Fruit fly (Drosophila melanogaster) whole organism, embryonic: ENCODE measurements around the gene CG33791.
A peak's percentile ranks its signal among the peaks of the same experiment; 100 is the strongest.

Source experiments
- Aef1 ChIP-seq: fragments of 200-800 bp; sonication (Bioruptor generic); IDR thresholded peaks from 3 replicates; pipeline ENCODE4 v1.3.6; 2022; ENCODE audit warnings: missing biosample characterization, missing genetic modification characterization
- Blimp-1 ChIP-seq: fragments of 200-800 bp; sonication (Bioruptor generic); optimal IDR thresholded peaks from 3 replicates; lab custom pipeline; 2018; ENCODE audit warnings: missing biosample characterization, missing genetic modification characterization, mild to moderate bottlenecking, moderate library complexity, missing genetic modification reagents
- Bteb2 ChIP-seq: fragments of 200-800 bp; sonication (Bioruptor generic); optimal IDR thresholded peaks from 2 replicates; lab custom pipeline; 2016; ENCODE audit warnings: missing biosample characterization, missing genetic modification characterization
- CG11398 ChIP-seq: fragments of 200-800 bp; sonication (Bioruptor generic); optimal IDR thresholded peaks from 2 replicates; lab custom pipeline; 2016; ENCODE audit warnings: missing biosample characterization, missing genetic modification characterization
- CG14710 ChIP-seq: fragments of 200-800 bp; sonication (Bioruptor generic); optimal IDR thresholded peaks from 3 replicates; lab custom pipeline; 2019; ENCODE audit warnings: missing biosample characterization, mild to moderate bottlenecking, missing genetic modification characterization, moderate library complexity
- CG15011 ChIP-seq: fragments of 200-800 bp; sonication (Bioruptor generic); optimal IDR thresholded peaks from 3 replicates; lab custom pipeline; 2018; ENCODE audit warnings: missing biosample characterization, mild to moderate bottlenecking, missing genetic modification characterization
- CG17361 ChIP-seq: fragments of 200-800 bp; sonication (Bioruptor generic); IDR thresholded peaks from 3 replicates; pipeline ENCODE4 v1.3.6; 2022; ENCODE audit warnings: missing biosample characterization, missing genetic modification characterization
- CG1792 ChIP-seq: fragments of 200-800 bp; sonication (Bioruptor generic); optimal IDR thresholded peaks from 2 replicates; lab custom pipeline; 2016; ENCODE audit warnings: missing biosample characterization, missing genetic modification characterization
- CG30403 ChIP-seq: fragments of 200-800 bp; sonication (Bioruptor generic); optimal IDR thresholded peaks from 3 replicates; lab custom pipeline; 2016; ENCODE audit warnings: missing biosample characterization, missing genetic modification characterization
- CG3065 ChIP-seq: fragments of 200-800 bp; sonication (Bioruptor generic); optimal IDR thresholded peaks from 2 replicates; lab custom pipeline; 2016; ENCODE audit warnings: missing biosample characterization, missing genetic modification characterization
- CG4360 ChIP-seq: fragments of 200-800 bp; sonication (Bioruptor generic); IDR thresholded peaks from 2 replicates; pipeline ENCODE4 v1.3.6; 2022; ENCODE audit warnings: missing biosample characterization, missing genetic modification characterization
- CG6175 ChIP-seq: fragments of 200-800 bp; sonication (Bioruptor generic); IDR thresholded peaks from 3 replicates; pipeline ENCODE4 v1.3.6; 2022; ENCODE audit warnings: missing biosample characterization, missing genetic modification characterization
- CG6683 ChIP-seq: fragments of 200-800 bp; sonication (Bioruptor generic); optimal IDR thresholded peaks from 2 replicates; lab custom pipeline; 2017; ENCODE audit warnings: missing biosample characterization, mild to moderate bottlenecking, missing genetic modification characterization, missing genetic modification reagents
- CG7987 ChIP-seq: fragments of 200-800 bp; sonication (Bioruptor generic); optimal IDR thresholded peaks from 2 replicates; lab custom pipeline; 2018; ENCODE audit warnings: missing biosample characterization, mild to moderate bottlenecking, missing genetic modification characterization, moderate library complexity
- CG8388 ChIP-seq: fragments of 200-800 bp; sonication (Bioruptor generic); optimal IDR thresholded peaks from 2 replicates; lab custom pipeline; 2019; ENCODE audit warnings: missing biosample characterization, mild to moderate bottlenecking, missing genetic modification characterization, moderate library complexity
- CG8944 ChIP-seq: fragments of 200-800 bp; sonication (Bioruptor generic); optimal IDR thresholded peaks from 3 replicates; lab custom pipeline; 2016; ENCODE audit warnings: missing biosample characterization, missing genetic modification characterization
- CHES-1-like ChIP-seq: fragments of 200-800 bp; sonication (Bioruptor generic); optimal IDR thresholded peaks from 2 replicates; lab custom pipeline; 2016; ENCODE audit warnings: missing biosample characterization, missing genetic modification characterization
- CoRest ChIP-seq: fragments of 200-800 bp; sonication (Bioruptor generic); optimal IDR thresholded peaks from 3 replicates; lab custom pipeline; 2018; ENCODE audit warnings: missing biosample characterization, mild to moderate bottlenecking, missing genetic modification characterization, moderate library complexity
- D19B ChIP-seq: fragments of 200-800 bp; sonication (Bioruptor generic); optimal IDR thresholded peaks from 2 replicates; lab custom pipeline; 2017; ENCODE audit warnings: missing biosample characterization, mild to moderate bottlenecking, missing genetic modification characterization
- Dp ChIP-seq: fragments of 200-800 bp; sonication (Bioruptor generic); optimal IDR thresholded peaks from 2 replicates; lab custom pipeline; 2018; ENCODE audit warnings: missing biosample characterization, mild to moderate bottlenecking, missing genetic modification characterization, moderate library complexity
- Drgx ChIP-seq: fragments of 200-800 bp; sonication (Bioruptor generic); IDR thresholded peaks from 2 replicates; pipeline ENCODE4 v1.3.6; 2022; ENCODE audit warnings: missing biosample characterization, missing genetic modification characterization
- E2f2 ChIP-seq: fragments of 200-800 bp; sonication (Bioruptor generic); IDR thresholded peaks from 2 replicates; pipeline ENCODE4 v1.3.6; 2022; ENCODE audit warnings: missing biosample characterization, missing genetic modification characterization
- Ets97D ChIP-seq: fragments of 200-800 bp; sonication (Bioruptor generic); optimal IDR thresholded peaks from 3 replicates; lab custom pipeline; 2016; ENCODE audit warnings: missing biosample characterization, missing genetic modification characterization
- H15 ChIP-seq: fragments of 200-800 bp; sonication (Bioruptor generic); IDR thresholded peaks from 3 replicates; pipeline ENCODE4 v1.3.6; 2022; ENCODE audit warnings: missing biosample characterization, missing genetic modification characterization
- Hr3 ChIP-seq: fragments of 200-800 bp; sonication (Bioruptor generic); optimal IDR thresholded peaks from 3 replicates; lab custom pipeline; 2016; ENCODE audit warnings: missing biosample characterization, missing genetic modification characterization
- Ptx1 ChIP-seq: fragments of 200-800 bp; sonication (Bioruptor generic); IDR thresholded peaks from 2 replicates; pipeline ENCODE4 v1.3.6; 2022; ENCODE audit warnings: missing biosample characterization, missing genetic modification characterization
- Six4 ChIP-seq: fragments of 200-800 bp; sonication (Bioruptor generic); optimal IDR thresholded peaks from 2 replicates; lab custom pipeline; 2016; ENCODE audit warnings: missing biosample characterization, missing genetic modification characterization
- Sox102F ChIP-seq: fragments of 200-800 bp; sonication (Bioruptor generic); optimal IDR thresholded peaks from 2 replicates; lab custom pipeline; 2018; ENCODE audit warnings: missing biosample characterization, mild to moderate bottlenecking, missing genetic modification characterization, moderate library complexity
- Sry-δ ChIP-seq: fragments of 200-800 bp; sonication (Bioruptor generic); optimal IDR thresholded peaks from 2 replicates; lab custom pipeline; 2016; ENCODE audit warnings: missing biosample characterization, missing genetic modification characterization
- Tbp ChIP-seq: fragments of >200 bp; optimal IDR thresholded peaks from 2 replicates; lab custom pipeline; 2018; ENCODE audit warnings: missing biosample characterization, missing genetic modification characterization
- ab ChIP-seq: fragments of 200-800 bp; sonication (Bioruptor generic); optimal IDR thresholded peaks from 2 replicates; lab custom pipeline; 2016; ENCODE audit warnings: missing biosample characterization, missing genetic modification characterization
- ac ChIP-seq: fragments of 200-800 bp; sonication (Bioruptor generic); optimal IDR thresholded peaks from 3 replicates; lab custom pipeline; 2017; ENCODE audit warnings: missing biosample characterization, mild to moderate bottlenecking, missing genetic modification characterization
- bowl ChIP-seq: fragments of 200-800 bp; sonication (Bioruptor generic); IDR thresholded peaks from 2 replicates; pipeline ENCODE4 v1.3.6; 2022; ENCODE audit warnings: missing biosample characterization, missing genetic modification characterization
- crp ChIP-seq, 2 experiments: fragments of 200-800 bp; sonication (Bioruptor generic); optimal IDR thresholded peaks; 2 replicates in 1 of 2; 3 replicates in 1 of 2; lab custom pipeline; 2017; ENCODE audit warnings: missing biosample characterization in 2 of 2, missing genetic modification characterization in 2 of 2, mild to moderate bottlenecking in 1 of 2, moderate library complexity in 1 of 2
- disco-r ChIP-seq: fragments of 200-800 bp; sonication (Bioruptor generic); optimal IDR thresholded peaks from 2 replicates; lab custom pipeline; 2016; ENCODE audit warnings: missing biosample characterization, missing genetic modification characterization
- ftz-f1 ChIP-seq: fragments of 200-800 bp; sonication (Bioruptor generic); optimal IDR thresholded peaks from 2 replicates; lab custom pipeline; 2016; ENCODE audit warnings: missing biosample characterization, missing genetic modification characterization
- gcm ChIP-seq: fragments of 200-800 bp; sonication (Bioruptor generic); optimal IDR thresholded peaks from 2 replicates; lab custom pipeline; 2019; ENCODE audit warnings: missing biosample characterization, mild to moderate bottlenecking, missing genetic modification characterization, moderate library complexity
- gcm2 ChIP-seq: fragments of 200-800 bp; sonication (Bioruptor generic); optimal IDR thresholded peaks from 2 replicates; lab custom pipeline; 2016; ENCODE audit warnings: missing biosample characterization, missing genetic modification characterization
- jing ChIP-seq: fragments of 200-800 bp; sonication (Bioruptor generic); optimal IDR thresholded peaks from 2 replicates; lab custom pipeline; 2018; ENCODE audit warnings: missing biosample characterization, mild to moderate bottlenecking, missing genetic modification characterization
- kay ChIP-seq: fragments of 200-800 bp; sonication (Bioruptor generic); optimal IDR thresholded peaks from 2 replicates; lab custom pipeline; 2016; ENCODE audit warnings: missing biosample characterization, missing genetic modification characterization
- luna ChIP-seq: fragments of 200-800 bp; sonication (Bioruptor generic); optimal IDR thresholded peaks from 2 replicates; lab custom pipeline; 2016; ENCODE audit warnings: missing biosample characterization, missing genetic modification characterization
- mld ChIP-seq: fragments of 200-800 bp; sonication (Bioruptor generic); IDR thresholded peaks from 3 replicates; pipeline ENCODE4 v1.3.6; 2022; ENCODE audit warnings: missing biosample characterization, missing genetic modification characterization; ENCODE audit not compliant: partially characterized antibody
- nau ChIP-seq: fragments of 200-800 bp; sonication (Bioruptor generic); optimal IDR thresholded peaks from 3 replicates; lab custom pipeline; 2017; ENCODE audit warnings: missing biosample characterization, mild to moderate bottlenecking, missing genetic modification characterization, missing genetic modification reagents
- sima ChIP-seq: fragments of 200-800 bp; sonication (Bioruptor generic); optimal IDR thresholded peaks from 2 replicates; lab custom pipeline; 2016; ENCODE audit warnings: missing biosample characterization, missing genetic modification characterization
- sisA ChIP-seq: fragments of 200-800 bp; sonication (Bioruptor generic); IDR thresholded peaks from 2 replicates; pipeline ENCODE4 v1.3.6; 2022; ENCODE audit warnings: missing biosample characterization, missing genetic modification characterization
- sqz ChIP-seq: fragments of 200-800 bp; sonication (Bioruptor generic); optimal IDR thresholded peaks from 3 replicates; lab custom pipeline; 2018; ENCODE audit warnings: missing biosample characterization, mild to moderate bottlenecking, missing genetic modification characterization
- ssp ChIP-seq: fragments of 200-800 bp; sonication (Bioruptor generic); IDR thresholded peaks from 2 replicates; pipeline ENCODE4 v1.3.6; 2022; ENCODE audit warnings: missing biosample characterization, missing genetic modification characterization
- vfl ChIP-seq: fragments of 200-800 bp; sonication (Bioruptor generic); optimal IDR thresholded peaks from 2 replicates; lab custom pipeline; 2016; ENCODE audit warnings: missing biosample characterization, missing genetic modification characterization
- wdn ChIP-seq: fragments of 200-800 bp; sonication (Bioruptor generic); IDR thresholded peaks from 2 replicates; pipeline ENCODE4 v1.3.6; 2022; ENCODE audit warnings: missing biosample characterization, missing genetic modification characterization
- z ChIP-seq: fragments of 200-800 bp; sonication (Bioruptor generic); IDR thresholded peaks from 3 replicates; pipeline ENCODE4 v1.3.6; 2022; ENCODE audit warnings: missing biosample characterization, missing genetic modification characterization

The CG33791 gene

dm6 chr3L:1579169-1579853 lies 23.4 kb upstream of the CG33791 start (continued):
- TF ChIP-seq Sox102F (GFP tag; lab: Kevin White, UChicago) (peak; percentile 72), nau (GFP tag; lab: Kevin White, UChicago) (peak; percentile 86), sqz (GFP tag; lab: Kevin White, UChicago) (peak; percentile 76), Dp (no peak), CG15011 (peak; percentile 71), CG8944 (GFP tag; lab: Kevin White, UChicago) (peak; percentile 50), Tbp (GFP tag; lab: Kevin White, UChicago) (no peak), CG6175 (GFP tag; lab: Robert Waterston, UW) (no peak), gcm (GFP tag; lab: Kevin White, UChicago) (peak; percentile 69), ftz-f1 (GFP tag; lab: Kevin White, UChicago) (no peak), kay (GFP tag; lab: Kevin White, UChicago) (peak; percentile 41), D19B (peak; percentile 8), CG17361 (GFP tag; lab: Robert Waterston, UW) (peak; percentile 65; the same call in 2 of the 3 replicates), H15 (GFP tag; lab: Robert Waterston, UW) (no peak), mld (no peak), CG4360 (GFP tag; lab: Robert Waterston, UW) (peak; percentile 64), CG30403 (GFP tag; lab: Kevin White, UChicago) (peak; percentile 36), z (GFP tag; lab: Robert Waterston, UW) (peak; percentile 76), Blimp-1 (GFP tag; lab: Kevin White, UChicago) (peak; percentile 92), CoRest (tag; lab: Kevin White, UChicago) (peak; percentile 64), CG8388 (GFP tag; lab: Kevin White, UChicago) (peak; percentile 76), CG6683 (peak; percentile 48), CG14710 (tag; lab: Kevin White, UChicago) (peak; percentile 79), crp (GFP tag; optimal IDR thresholded peaks at IDR 0.05; lab: Kevin White, UChicago) (peak in 1 of 2 experiments; percentile 27), Bteb2 (GFP tag; lab: Kevin White, UChicago) (peak; percentile 25), Six4 (peak; percentile 67), CG3065 (GFP tag; lab: Kevin White, UChicago) (peak; percentile 29), vfl (GFP tag; lab: Kevin White, UChicago) (no peak), CHES-1-like (GFP tag; lab: Kevin White, UChicago) (peak; percentile 72), CG7987 (GFP tag; lab: Kevin White, UChicago) (peak; percentile 87), wdn (GFP tag; lab: Robert Waterston, UW) (peak; percentile 38; the same call in 1 of the 2 replicates), E2f2 (GFP tag; lab: Robert Waterston, UW) (no peak; the same call in 1 of the 2 replicates), sisA (GFP tag; lab: Robert Waterston, UW) (peak; percentile 64), ssp (0 out of 2 replicates have a peak, but pooled peaks have one; percentile 29), Drgx (no peak), CG1792 (GFP tag; lab: Kevin White, UChicago) (no peak), Sry-δ (GFP tag; lab: Kevin White, UChicago) (peak; percentile 7), luna (no peak), ac (GFP tag; lab: Kevin White, UChicago) (peak; percentile 91), disco-r (GFP tag; lab: Kevin White, UChicago) (peak; percentile 30), Aef1 (GFP tag; lab: Robert Waterston, UW) (no peak), bowl (GFP tag; lab: Robert Waterston, UW) (no peak), Ets97D (GFP tag; lab: Kevin White, UChicago) (peak; percentile 37), gcm2 (GFP tag; lab: Kevin White, UChicago) (peak; percentile 1), jing (GFP tag; lab: Kevin White, UChicago) (peak; percentile 46), sima (GFP tag; lab: Kevin White, UChicago) (peak; percentile 54), Ptx1 (GFP tag; lab: Robert Waterston, UW) (peak; percentile 72), CG11398 (GFP tag; lab: Kevin White, UChicago) (peak; percentile 75), Hr3 (GFP tag; lab: Kevin White, UChicago) (peak; percentile 18), ab (GFP tag; lab: Kevin White, UChicago) (no peak)
